Worm (Caenorhabditis elegans) whole organism, young adult: ENCODE results near the gene clec-64.
A peak's percentile ranks its signal among the peaks of the same experiment; 100 is the strongest.

Source experiments
- B0019.2 ChIP-seq: fragments of 200-800 bp; sonication (Bioruptor generic); conservative IDR thresholded peaks from 2 replicates; pipeline ENCODE4 v1.3.6; 2022; ENCODE audit warnings: missing genetic modification reagents, missing genetic modification characterization, missing compliant biosample characterization
- Y53F4B.3 ChIP-seq: fragments of 200-800 bp; sonication (Bioruptor generic); IDR thresholded peaks from 2 replicates; pipeline ENCODE4 v1.3.6; 2022; ENCODE audit warnings: missing genetic modification reagents, missing genetic modification characterization, missing compliant biosample characterization
- ZK185.1 ChIP-seq: sonication (generic microtip); optimal IDR thresholded peaks from 2 replicates; lab custom pipeline; 2016; ENCODE audit warnings: mild to moderate bottlenecking, missing genetic modification characterization, missing compliant biosample characterization; ENCODE audit not compliant: poor library complexity, severe bottlenecking
- cebp-1 ChIP-seq, 2 experiments: fragments of 200-800 bp in 1 of 2; sonication (Bioruptor generic) in 1 of 2; sonication (generic microtip) in 1 of 2; IDR thresholded peaks in 1 of 2; optimal IDR thresholded peaks in 1 of 2; 2 replicates each; pipeline versions ENCODE4 v1.3.6 to Lab custom; 2017 to 2022; ENCODE audit warnings: missing compliant biosample characterization in 2 of 2, missing genetic modification characterization in 2 of 2, mild to moderate bottlenecking in 1 of 2, missing genetic modification reagents in 1 of 2, moderate library complexity in 1 of 2
- hsf-1 ChIP-seq: fragments of 200-800 bp; sonication (Bioruptor generic); IDR thresholded peaks from 2 replicates; pipeline ENCODE4 v1.3.6; 2022; ENCODE audit warnings: missing genetic modification reagents, missing genetic modification characterization, missing compliant biosample characterization
- mxl-1 ChIP-seq: sonication (generic microtip); optimal IDR thresholded peaks from 2 replicates; lab custom pipeline; 2016; ENCODE audit warnings: missing genetic modification characterization, missing compliant biosample characterization
- nfya-1 ChIP-seq: sonication (generic microtip); optimal IDR thresholded peaks from 2 replicates; lab custom pipeline; 2017; ENCODE audit warnings: antibody characterized with exemption, missing compliant biosample characterization, missing genetic modification characterization, borderline replicate concordance; ENCODE audit not compliant: insufficient read depth
- nfyb-1 ChIP-seq: fragments of 200-800 bp; sonication (Bioruptor generic); IDR thresholded peaks from 2 replicates; pipeline ENCODE4 v1.3.6; 2022; ENCODE audit warnings: missing genetic modification reagents, missing genetic modification characterization, missing compliant biosample characterization
- snpc-1.1 ChIP-seq: sonication (generic microtip); optimal IDR thresholded peaks from 2 replicates; lab custom pipeline; 2017; ENCODE audit warnings: missing genetic modification characterization, mild to moderate bottlenecking, missing compliant biosample characterization, antibody characterized with exemption, moderate library complexity, missing genotype, missing genetic modification reagents; ENCODE audit not compliant: insufficient read depth

DNA sequence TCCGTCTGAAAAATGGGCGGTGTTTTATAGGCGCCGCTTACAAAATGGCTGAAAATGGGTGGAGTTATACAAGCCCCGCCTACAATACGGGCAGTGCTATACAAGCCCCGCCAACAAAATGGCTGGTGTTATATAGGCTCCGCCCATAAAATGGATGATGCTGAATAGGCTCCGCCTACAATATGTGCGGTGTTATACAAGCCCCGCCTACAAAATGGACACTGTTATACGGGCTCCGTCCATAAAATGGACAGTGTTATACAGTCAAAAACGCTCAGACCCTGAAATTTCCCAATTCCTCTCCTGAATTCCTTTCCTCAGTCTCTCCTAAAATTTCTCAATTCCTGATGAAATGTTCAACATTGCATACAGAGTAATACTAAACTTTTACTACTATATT, 32.0 kb upstream of the clec-64 start:
- no peak for TF ChIP-seq mxl-1
- TF ChIP-seq nfya-1 (tag; lab: Kevin White, UChicago): no peak
- TF ChIP-seq B0019.2 (GFP tag; lab: Robert Waterston, UW): no peak
- no peak for TF ChIP-seq ZK185.1 (tag; lab: Kevin White, UChicago)
- TF ChIP-seq nfyb-1 (GFP tag; lab: Robert Waterston, UW): 0 out of 2 replicates have a peak, but pooled peaks have one; percentile 15
- TF ChIP-seq Y53F4B.3 (GFP tag; lab: Robert Waterston, UW): no peak
- TF ChIP-seq snpc-1.1 (tag; lab: Kevin White, UChicago): no peak
- TF ChIP-seq hsf-1 (GFP tag; lab: Robert Waterston, UW): 0 out of 2 replicates have a peak, but pooled peaks have one; percentile 30
- TF ChIP-seq cebp-1 (GFP tag; IDR thresholded peaks at IDR 0.05; lab: Robert Waterston, UW): no peak
- TF ChIP-seq cebp-1 (tag; optimal IDR thresholded peaks at IDR 0.05; lab: Kevin White, UChicago): no peak
